Fruit fly (Drosophila melanogaster) whole organism, wandering third instar larva: Measurements from ENCODE around the gene CG43255.

Experiments
- Abd-B ChIP-seq: fragments of >200 bp; optimal IDR thresholded peaks from 2 replicates; lab custom pipeline; 2017; ENCODE audit warnings: missing biosample characterization, missing genetic modification characterization
- HLH106 ChIP-seq: fragments of 200-800 bp; optimal IDR thresholded peaks from 3 replicates; lab custom pipeline; 2019; ENCODE audit warnings: missing biosample characterization, mild to moderate bottlenecking, missing genetic modification characterization, moderate library complexity
- br ChIP-seq: fragments of 200-800 bp; sonication (Bioruptor generic); optimal IDR thresholded peaks from 2 replicates; lab custom pipeline; 2016; ENCODE audit warnings: missing biosample characterization, missing genetic modification characterization
- dmrt93B ChIP-seq: fragments of 200-800 bp; sonication (Bioruptor generic); optimal IDR thresholded peaks from 2 replicates; lab custom pipeline; 2018; ENCODE audit warnings: missing biosample characterization, mild to moderate bottlenecking, missing genetic modification characterization
- h ChIP-seq: fragments of 200-800 bp; sonication (Bioruptor generic); optimal IDR thresholded peaks from 3 replicates; lab custom pipeline; 2016; ENCODE audit warnings: missing biosample characterization, mild to moderate bottlenecking, missing genetic modification characterization
- jim ChIP-seq: fragments of 175-275, 200-325 bp; sonication (Bioruptor generic); optimal IDR thresholded peaks from 2 replicates; lab custom pipeline; 2016; ENCODE audit warnings: missing biosample characterization, mild to moderate bottlenecking, missing genetic modification characterization
- psq ChIP-seq: fragments of 200-800 bp; sonication (Bioruptor generic); optimal IDR thresholded peaks from 3 replicates; lab custom pipeline; 2017; ENCODE audit warnings: missing biosample characterization, mild to moderate bottlenecking, missing genetic modification characterization, moderate library complexity
- usp ChIP-seq: fragments of >200 bp; optimal IDR thresholded peaks from 2 replicates; lab custom pipeline; 2017; ENCODE audit warnings: missing biosample characterization, missing genetic modification characterization

dm6 chrX:8896845-8897775 is 26.6 kb upstream of the CG43255 start:
- TF ChIP-seq h (GFP tag; lab: Kevin White, UChicago) (no peak), Abd-B (GFP tag; lab: Kevin White, UChicago) (no peak), br (GFP tag; lab: Kevin White, UChicago) (no peak), dmrt93B (GFP tag; lab: Kevin White, UChicago) (no peak), usp (GFP tag; lab: Kevin White, UChicago) (no peak), jim (no peak), psq (GFP tag; lab: Kevin White, UChicago) (no peak), HLH106 (peak; percentile 47)
